Fruit fly (Drosophila melanogaster): ENCODE measurements around the gene CG3708.

- TF ChIP-seq tai (GFP tag; optimal IDR thresholded peaks at IDR 0.05): no peak
- peak; percentile 19 for TF ChIP-seq h (GFP tag; optimal IDR thresholded peaks at IDR 0.05)
- no peak for TF ChIP-seq dsf (GFP tag; optimal IDR thresholded peaks at IDR 0.05; ENCODE audit: borderline replicate concordance)
- TF ChIP-seq Dfd (GFP tag; optimal IDR thresholded peaks at IDR 0.05): no peak
- TF ChIP-seq dmrt93B (GFP tag; optimal IDR thresholded peaks at IDR 0.05): no peak
- TF ChIP-seq Rel (GFP tag; optimal IDR thresholded peaks at IDR 0.05): no peak
- TF ChIP-seq Rel (tag; optimal IDR thresholded peaks at IDR 0.05): no peak
Observed at dm6 chrX:955873-956272, 26.0 kb upstream of the CG3708 start.
